Worm (Caenorhabditis elegans): ENCODE measurements around the gene F46E10.3.

Gene F46E10.3

ce11 chrV:6541875-6542274 lies 23.8 kb downstream of the F46E10.3 start:
- TF ChIP-seq zip-5 (tag; optimal IDR thresholded peaks at IDR 0.05) (no peak), unc-86 (tag; optimal IDR thresholded peaks at IDR 0.05) (no peak), fkh-6 (tag; optimal IDR thresholded peaks at IDR 0.05) (no peak), odd-2 (tag; optimal IDR thresholded peaks at IDR 0.05) (no peak), eyg-1 (tag; optimal IDR thresholded peaks at IDR 0.05) (no peak), pax-1 (tag; optimal IDR thresholded peaks at IDR 0.05) (no peak), pros-1 (tag; optimal IDR thresholded peaks at IDR 0.05) (peak; percentile 58), lin-11 (tag; optimal IDR thresholded peaks at IDR 0.05) (no peak), madf-2 (tag; optimal IDR thresholded peaks at IDR 0.05) (no peak), ceh-45 (GFP tag; IDR thresholded peaks at IDR 0.05) (no peak), ref-2 (tag; optimal IDR thresholded peaks at IDR 0.05) (peak; percentile 55), F13H6.1 (tag; optimal IDR thresholded peaks at IDR 0.05) (no peak), tbx-2 (tag; optimal IDR thresholded peaks at IDR 0.05) (peak; percentile 32), ceh-9 (tag; optimal IDR thresholded peaks at IDR 0.05) (no peak), elt-2 (tag; optimal IDR thresholded peaks at IDR 0.05) (no peak), T23F11.4 (GFP tag; optimal IDR thresholded peaks at IDR 0.05) (peak; percentile 37), fax-1 (tag; optimal IDR thresholded peaks at IDR 0.05) (no peak)

ce11 chrV:6544999-6545398 lies 26.9 kb downstream of the F46E10.3 start:
- TF ChIP-seq ama-1 (optimal IDR thresholded peaks at IDR 0.05), result no peak
- no peak for TF ChIP-seq odd-2 (tag; optimal IDR thresholded peaks at IDR 0.05)
- no peak for TF ChIP-seq unc-55 (GFP tag; optimal IDR thresholded peaks at IDR 0.05)
- no peak for TF ChIP-seq tbx-7 (tag; optimal IDR thresholded peaks at IDR 0.05)
- TF ChIP-seq unc-42 (tag; optimal IDR thresholded peaks at IDR 0.05), result no peak
- no peak for TF ChIP-seq pat-9 (tag; optimal IDR thresholded peaks at IDR 0.05)
- no peak for TF ChIP-seq elt-4 (tag; optimal IDR thresholded peaks at IDR 0.05)
- TF ChIP-seq unc-86 (tag; optimal IDR thresholded peaks at IDR 0.05), result no peak
- TF ChIP-seq fax-1 (tag; optimal IDR thresholded peaks at IDR 0.05), result no peak
- TF ChIP-seq tbx-2 (tag; optimal IDR thresholded peaks at IDR 0.05), result peak; percentile 41
- TF ChIP-seq ref-2 (tag; optimal IDR thresholded peaks at IDR 0.05), result peak; percentile 61
- no peak for TF ChIP-seq K02D7.2 (tag; optimal IDR thresholded peaks at IDR 0.05)
- no peak for TF ChIP-seq madf-2 (tag; optimal IDR thresholded peaks at IDR 0.05)
- no peak for TF ChIP-seq pax-1 (tag; optimal IDR thresholded peaks at IDR 0.05)
- TF ChIP-seq fkh-10 (GFP tag; optimal IDR thresholded peaks at IDR 0.05), result no peak
- no peak for TF ChIP-seq npax-4 (tag; optimal IDR thresholded peaks at IDR 0.05)

ce11 chrV:6546450-6547171 lies 28.5 kb downstream of the F46E10.3 start, which contains the start of gene dre-1:
Gene dre-1 (minus strand): TSS chrV:6546500.
- TF ChIP-seq unc-42 (tag; optimal IDR thresholded peaks at IDR 0.05), result no peak
- no peak for TF ChIP-seq mec-3 (tag; optimal IDR thresholded peaks at IDR 0.05; ENCODE audit: borderline replicate concordance)
- no peak for TF ChIP-seq ceh-18 (tag; optimal IDR thresholded peaks at IDR 0.05)
- TF ChIP-seq odd-2 (tag; optimal IDR thresholded peaks at IDR 0.05), result no peak
- no peak for TF ChIP-seq tbx-2 (tag; optimal IDR thresholded peaks at IDR 0.05)
- no peak for TF ChIP-seq dmd-4 (tag; optimal IDR thresholded peaks at IDR 0.05; ENCODE audit: borderline replicate concordance)
- TF ChIP-seq ceh-45 (GFP tag; IDR thresholded peaks at IDR 0.05), result no peak
- no peak for TF ChIP-seq ztf-16 (tag; optimal IDR thresholded peaks at IDR 0.05)
- no peak for TF ChIP-seq fkh-10 (GFP tag; optimal IDR thresholded peaks at IDR 0.05)
- no peak for TF ChIP-seq ahr-1 (tag; optimal IDR thresholded peaks at IDR 0.05)
- TF ChIP-seq pha-4 (tag; optimal IDR thresholded peaks at IDR 0.05), result no peak
- TF ChIP-seq nfya-1 (tag; optimal IDR thresholded peaks at IDR 0.05), result no peak
- TF ChIP-seq gmeb-2 (tag; optimal IDR thresholded peaks at IDR 0.05), result no peak
- no peak for TF ChIP-seq ceh-2 (tag; optimal IDR thresholded peaks at IDR 0.05)
- TF ChIP-seq pqm-1 (tag; optimal IDR thresholded peaks at IDR 0.05), result no peak
- no peak for TF ChIP-seq C08G9.2 (tag; optimal IDR thresholded peaks at IDR 0.05)
- TF ChIP-seq elt-2 (tag; optimal IDR thresholded peaks at IDR 0.05), result no peak
- no peak for TF ChIP-seq sdc-2 (tag; optimal IDR thresholded peaks at IDR 0.05)
